Worm (Caenorhabditis elegans): ENCODE measurements around the gene frpr-17.

ce11 chrX:14447498-14447897, 41.6 kb downstream of the frpr-17 start:
- no peak for TF ChIP-seq lin-32 (GFP tag; optimal IDR thresholded peaks at IDR 0.05)
- no peak for TF ChIP-seq ztf-11 (tag; optimal IDR thresholded peaks at IDR 0.05)
- no peak for TF ChIP-seq snpc-4 (tag; optimal IDR thresholded peaks at IDR 0.05)
- no peak for TF ChIP-seq mls-2 (tag; optimal IDR thresholded peaks at IDR 0.05)
- no peak for TF ChIP-seq lsy-2 (tag; optimal IDR thresholded peaks at IDR 0.05)
- no peak for TF ChIP-seq ham-2 (GFP tag; optimal IDR thresholded peaks at IDR 0.05)
- TF ChIP-seq ces-1 (GFP tag; optimal IDR thresholded peaks at IDR 0.05) = no peak
- TF ChIP-seq nhr-28 (tag; optimal IDR thresholded peaks at IDR 0.05) = no peak
- no peak for TF ChIP-seq elt-1 (tag; optimal IDR thresholded peaks at IDR 0.05; ENCODE audit: borderline replicate concordance, insufficient read depth)
- peak; percentile 88 for TF ChIP-seq zip-8 (tag; optimal IDR thresholded peaks at IDR 0.05)
- no peak for TF ChIP-seq bed-3 (GFP tag; optimal IDR thresholded peaks at IDR 0.05)
